Fruit fly (Drosophila melanogaster): Measurements from ENCODE around the gene CG4576.
A peak's percentile ranks its signal among the peaks of the same experiment; 100 is the strongest.

Gene CG4576

DNA sequence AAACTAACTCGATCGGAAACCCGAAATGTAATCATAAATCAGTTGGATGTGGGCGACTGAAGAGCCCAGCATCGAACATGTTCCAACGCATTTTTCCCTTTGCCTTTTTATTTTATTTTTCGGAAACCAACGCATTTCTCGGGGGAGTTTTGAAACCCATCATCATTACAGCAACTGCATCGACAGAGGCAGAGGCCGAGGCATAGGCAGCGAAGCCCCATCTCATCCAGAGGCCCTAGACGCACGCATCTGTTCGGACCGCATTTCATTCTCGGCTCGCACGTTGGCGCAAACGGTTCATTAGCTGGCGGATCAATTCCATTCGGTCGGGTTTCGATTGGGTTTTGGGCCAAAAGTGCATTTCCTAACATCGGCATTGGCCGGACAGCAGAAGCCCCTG, at the start of gene CG4576:
TSS of gene CG4576 (plus strand) at position 227 of the 400 bp plus-strand sequence.
- no peak for TF ChIP-seq noc (tag; optimal IDR thresholded peaks at IDR 0.05)

DNA sequence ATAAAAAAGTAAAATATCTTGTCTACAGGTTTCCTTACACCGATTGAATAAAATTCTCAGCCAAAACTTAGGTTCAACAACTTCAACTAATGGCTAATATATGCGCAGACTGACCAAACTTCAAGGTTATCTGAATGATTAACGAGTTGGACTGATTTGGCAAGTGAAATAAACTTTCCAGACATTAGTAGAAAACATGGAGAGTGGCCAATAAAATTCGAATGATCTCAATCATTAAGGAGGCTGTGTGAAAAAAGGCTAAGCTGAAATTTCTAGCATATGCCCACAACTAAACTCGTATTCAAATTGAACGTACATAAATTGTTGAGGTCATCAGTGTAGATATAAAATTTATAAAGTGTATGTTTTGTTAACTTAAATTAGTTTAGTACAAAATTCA, 46.0 kb upstream of the CG4576 start, which contains the start of gene CG5614:
TSS of gene CG5614 (plus strand) at position 301 of the 400 bp plus-strand sequence.
- TF ChIP-seq noc (tag; optimal IDR thresholded peaks at IDR 0.05), result no peak

DNA sequence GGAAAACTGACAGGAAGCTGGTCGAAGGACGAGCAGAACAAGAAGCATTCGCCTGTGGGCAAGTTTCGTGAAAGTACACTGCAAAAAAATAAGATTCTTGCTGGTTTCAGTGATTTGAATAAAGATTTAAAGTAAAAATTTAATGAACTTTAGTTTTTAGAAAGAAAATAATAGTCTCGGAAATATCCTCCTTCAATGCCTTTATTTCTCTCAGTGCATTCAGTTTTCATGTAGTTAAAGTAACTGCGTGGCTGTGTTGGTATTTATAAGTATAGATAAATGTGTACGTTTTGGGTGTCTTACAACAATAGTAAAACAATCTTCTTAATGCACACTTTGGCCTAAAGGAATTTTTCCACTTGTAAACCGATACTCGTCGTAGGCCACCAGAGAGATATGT, 41.2 kb upstream of the CG4576 start:
- no peak for TF ChIP-seq noc (tag; optimal IDR thresholded peaks at IDR 0.05)

DNA sequence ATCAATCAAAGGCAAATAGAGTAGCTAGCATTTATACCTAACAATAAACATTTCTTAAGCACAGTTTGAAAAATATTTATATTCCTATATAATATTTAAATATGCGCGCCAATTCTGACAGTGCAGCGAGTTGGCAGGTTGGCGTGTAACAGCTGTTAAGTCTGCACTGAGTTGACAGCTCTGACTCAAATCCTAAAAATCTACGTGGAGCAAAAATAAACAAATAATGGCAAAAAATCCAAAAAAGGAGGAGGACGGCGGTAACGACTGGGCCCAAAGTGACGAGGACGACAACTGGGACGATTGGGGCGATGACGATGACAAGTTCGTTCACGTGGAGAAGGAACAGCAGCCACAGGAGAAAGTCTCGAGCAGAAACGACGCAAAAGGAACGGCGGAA, 39.0 kb upstream of the CG4576 start, which contains the start of gene CG9590:
TSS of gene CG9590 (plus strand) at position 166 of the 400 bp plus-strand sequence.
- no peak for TF ChIP-seq noc (tag; optimal IDR thresholded peaks at IDR 0.05)

DNA sequence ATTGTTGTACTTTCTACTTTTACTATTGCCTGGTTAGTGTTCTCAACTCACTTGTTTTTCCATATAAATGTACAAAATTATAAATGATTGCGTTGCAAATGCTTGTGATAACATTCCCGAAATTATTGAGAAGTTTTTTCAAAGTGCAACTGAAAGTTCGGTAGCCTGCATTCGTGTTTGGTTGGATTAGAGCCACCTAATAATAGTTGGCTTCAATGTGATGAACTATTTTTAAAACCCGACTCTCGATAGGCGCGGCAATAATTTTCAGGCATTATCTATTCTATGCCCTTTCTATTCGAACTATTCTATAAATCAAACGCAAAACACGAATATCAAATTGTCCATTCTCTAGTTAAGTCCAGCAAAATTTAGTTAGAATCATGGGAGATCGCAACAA, 37.3 kb upstream of the CG4576 start, which contains the start of gene Uros2:
TSS of gene Uros2 (plus strand) at position 301 of the 400 bp plus-strand sequence.
- TF ChIP-seq noc (tag; optimal IDR thresholded peaks at IDR 0.05), result no peak

DNA sequence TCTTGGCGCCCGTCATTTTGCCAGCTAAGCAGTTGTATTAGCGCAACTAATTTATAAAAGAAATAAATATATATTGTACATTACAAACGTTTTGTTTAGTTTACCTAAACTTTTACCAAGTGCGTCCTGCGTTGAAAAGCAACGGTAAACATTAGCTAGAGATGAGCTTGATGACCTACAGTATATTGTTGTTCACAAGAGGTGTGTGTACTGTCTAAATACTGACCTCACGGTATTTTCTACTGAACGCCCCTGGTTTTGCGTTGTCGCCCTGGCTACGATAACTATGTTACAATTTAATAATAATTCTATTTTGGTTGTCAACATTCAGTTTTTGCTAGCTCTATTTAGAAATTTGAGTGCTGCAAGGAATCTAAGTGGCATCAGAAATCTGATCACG, 33.1 kb upstream of the CG4576 start, which contains the start of gene Acyp2:
TSS of gene Acyp2 (plus strand) at position 262 of the 400 bp plus-strand sequence.
- no peak for TF ChIP-seq noc (tag; optimal IDR thresholded peaks at IDR 0.05)

DNA sequence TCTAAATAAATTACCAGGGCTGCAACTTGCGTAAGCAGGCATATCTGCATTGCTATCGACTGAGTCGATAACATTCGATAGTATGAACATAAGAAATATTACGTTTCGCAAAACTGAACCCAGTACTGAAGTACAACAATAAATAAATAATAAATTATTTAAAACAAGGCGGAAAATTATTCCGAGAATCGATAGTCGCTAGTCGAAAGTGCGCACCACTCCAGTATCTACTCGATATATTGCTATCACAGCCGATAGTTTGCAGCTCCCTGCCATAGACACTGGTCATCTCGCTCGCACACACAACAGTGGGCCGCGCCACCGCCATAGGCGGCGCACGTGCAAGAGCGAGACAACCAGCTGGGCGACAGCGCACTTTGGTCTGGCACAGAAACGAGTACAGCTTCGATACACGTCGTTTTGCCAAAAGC, 32.2 kb upstream of the CG4576 start, which contains the start of gene nsl1:
TSS of gene nsl1 (plus strand) at position 411 of the 431 bp plus-strand sequence.
- TF ChIP-seq noc (tag; optimal IDR thresholded peaks at IDR 0.05), result peak; percentile 33

DNA sequence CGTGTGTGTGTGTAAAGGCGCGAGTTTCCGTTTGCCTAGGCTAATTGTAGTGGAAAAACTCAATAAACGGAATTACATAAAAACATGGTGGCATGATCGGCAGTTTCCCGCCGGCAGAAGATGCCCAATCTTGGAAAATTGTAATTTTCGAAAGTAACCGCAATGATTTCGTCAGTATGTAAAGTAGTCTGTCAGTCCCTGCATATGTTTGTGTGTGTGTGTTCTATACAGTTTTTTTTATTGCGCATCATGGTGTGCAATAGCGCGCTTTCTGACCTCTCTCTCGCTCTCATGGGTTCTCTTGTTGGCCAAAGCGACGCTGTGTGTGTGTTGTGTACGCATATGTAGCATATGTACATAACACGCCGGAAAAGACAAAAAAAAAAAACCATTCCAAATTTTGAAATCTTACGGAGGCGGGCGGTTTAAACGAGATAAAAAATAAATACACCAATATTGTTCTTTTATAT, 31.3 kb upstream of the CG4576 start:
- TF ChIP-seq noc (tag; optimal IDR thresholded peaks at IDR 0.05), result no peak

DNA sequence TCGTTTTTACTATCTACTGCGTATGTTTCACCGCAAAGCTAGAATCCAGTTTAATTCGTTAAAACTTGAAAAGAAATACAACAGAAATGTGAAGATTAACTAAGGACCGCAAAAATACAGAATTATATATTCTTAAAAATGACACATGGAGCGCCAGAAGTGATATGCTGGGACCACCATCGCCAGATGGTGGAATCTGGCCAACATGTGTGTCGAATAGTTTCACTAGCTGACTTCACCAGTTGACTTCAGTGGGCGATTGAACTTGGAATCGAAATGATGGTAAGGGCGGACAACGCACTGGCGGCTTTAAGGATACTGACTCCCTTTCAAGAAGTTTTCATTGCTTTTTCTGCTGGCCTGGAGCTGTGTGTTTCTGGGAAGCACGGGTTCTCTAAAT, 23.5 kb upstream of the CG4576 start, which contains the start of gene CG9593:
TSS of gene CG9593 (plus strand) at position 270 of the 400 bp plus-strand sequence.
- TF ChIP-seq noc (tag; optimal IDR thresholded peaks at IDR 0.05), result no peak

DNA sequence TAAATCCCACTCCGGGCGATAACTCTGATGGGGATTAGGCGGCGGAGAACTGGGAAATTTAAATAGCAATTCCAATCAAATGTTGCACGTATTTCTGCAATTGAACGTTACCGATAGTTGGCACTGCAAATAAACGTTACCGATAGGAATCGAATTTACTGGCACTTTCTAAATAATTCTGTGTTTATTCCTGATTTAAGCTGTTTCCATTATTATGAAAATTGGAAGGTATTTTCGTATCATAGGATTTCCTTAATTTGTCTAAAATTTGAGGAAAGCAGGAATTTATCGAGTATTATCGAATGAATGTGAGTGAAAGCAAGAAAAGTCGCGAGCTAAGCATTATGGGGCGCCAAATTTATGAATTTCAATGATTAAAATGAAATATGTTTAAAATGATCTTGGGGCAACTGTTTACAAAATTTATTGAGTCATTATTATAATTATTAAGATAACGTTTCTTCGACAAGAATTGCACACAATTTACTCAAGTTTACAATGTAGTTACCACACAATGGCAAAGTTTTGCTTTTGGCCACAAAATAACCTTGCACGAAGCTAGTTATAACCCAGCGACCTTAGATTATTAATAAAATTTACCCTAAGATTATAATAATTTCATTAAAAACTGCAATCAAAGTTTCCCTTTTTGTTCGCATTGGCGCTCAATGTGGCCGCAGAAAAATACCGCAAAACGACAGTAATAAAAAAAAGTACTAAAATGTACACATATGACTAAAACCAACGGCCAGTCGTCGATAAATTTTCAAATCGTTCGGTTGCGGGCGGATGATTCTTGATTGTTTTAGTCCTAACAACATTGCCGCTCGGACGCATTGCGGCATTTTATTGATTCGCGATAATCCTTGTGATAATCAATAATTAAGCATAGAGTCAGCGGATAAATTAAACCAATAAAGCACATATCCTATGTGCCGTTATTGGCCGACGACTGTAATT, 21.8 kb upstream of the CG4576 start, which contains the start of gene alpha-Man-IIb:
TSS of gene alpha-Man-IIb (plus strand) at position 747 of the 960 bp plus-strand sequence.
- TF ChIP-seq noc (tag; optimal IDR thresholded peaks at IDR 0.05), result no peak

DNA sequence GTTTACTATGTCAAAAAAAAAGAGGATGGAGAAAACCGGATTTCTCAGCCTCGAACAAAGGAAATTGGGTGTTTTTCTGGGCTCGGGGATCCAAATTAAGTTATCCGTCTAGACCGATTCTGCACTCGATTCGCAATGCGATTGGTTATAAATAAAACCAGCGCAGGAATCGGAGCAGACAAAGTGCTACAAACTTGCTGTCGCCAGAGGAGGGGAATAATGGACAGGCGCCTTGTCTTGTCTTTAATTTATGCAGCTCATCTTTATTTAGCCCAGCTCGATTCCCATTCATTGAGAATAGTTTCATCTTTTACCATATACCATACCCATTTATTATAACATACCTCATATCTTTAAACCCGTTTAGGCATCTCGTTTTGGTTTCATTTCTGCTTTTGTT, 20.9 kb upstream of the CG4576 start:
- TF ChIP-seq noc (tag; optimal IDR thresholded peaks at IDR 0.05), result no peak

DNA sequence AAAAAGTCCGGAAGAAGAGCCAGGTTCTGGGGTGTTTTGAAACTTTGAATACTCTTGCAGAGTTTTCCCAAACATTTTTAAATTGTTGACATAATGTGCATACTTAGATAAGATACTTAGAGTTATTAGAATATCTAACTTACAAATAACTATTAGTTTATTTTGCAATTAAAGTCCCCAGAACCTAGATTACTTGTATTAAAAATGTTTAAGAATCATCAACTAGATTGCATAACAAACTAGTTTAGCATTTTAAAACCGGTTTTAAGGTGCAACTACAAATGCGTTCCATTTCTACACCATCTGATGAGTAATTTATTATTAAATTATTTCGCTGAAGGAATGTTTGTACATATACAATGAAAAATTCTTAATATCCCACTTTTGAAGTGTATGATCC, 19.2 kb upstream of the CG4576 start:
- TF ChIP-seq noc (tag; optimal IDR thresholded peaks at IDR 0.05), result no peak

DNA sequence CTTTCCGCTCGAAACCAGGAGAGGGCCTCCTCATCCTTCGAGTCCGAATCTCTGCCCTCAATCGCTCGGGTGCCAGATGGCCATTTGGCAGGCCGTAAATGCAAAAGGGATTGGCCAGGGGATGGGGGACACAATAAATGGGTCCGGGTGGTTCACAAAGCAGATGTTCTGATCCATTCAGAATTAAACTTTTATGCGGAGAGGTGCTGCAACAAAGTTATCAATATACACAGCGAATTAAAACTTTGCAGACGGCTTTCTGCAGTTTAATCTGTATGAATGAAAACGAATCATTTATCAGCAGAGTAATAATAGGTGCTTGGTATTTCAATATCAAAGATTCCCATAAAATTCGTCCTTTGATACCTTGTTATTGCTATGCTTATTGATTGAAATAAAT, 18.2 kb upstream of the CG4576 start:
- no peak for TF ChIP-seq noc (tag; optimal IDR thresholded peaks at IDR 0.05)

DNA sequence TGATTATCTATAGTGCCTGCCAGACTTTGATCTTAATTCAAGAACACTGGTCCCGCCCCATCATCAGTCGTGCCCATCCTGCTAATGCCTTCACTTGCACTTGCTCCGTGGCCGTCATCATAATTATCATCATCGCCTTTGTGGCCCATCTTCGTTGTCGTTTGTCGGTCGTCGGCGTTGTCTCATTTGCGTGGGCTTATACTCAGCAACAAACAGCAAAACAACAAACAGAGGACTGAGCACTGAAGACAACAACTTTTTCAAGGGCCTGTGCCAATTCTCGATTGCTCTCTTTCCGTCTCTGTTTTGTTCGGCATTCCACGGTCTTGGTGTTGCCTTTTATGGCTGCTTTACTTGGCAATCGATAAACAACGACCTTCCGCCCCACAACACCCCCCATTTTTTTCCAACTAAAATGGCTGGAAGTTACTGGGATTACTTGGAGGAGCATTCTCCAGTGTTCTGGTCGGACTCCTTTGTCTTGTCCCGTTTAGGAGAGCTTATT, 17.6 kb upstream of the CG4576 start:
- TF ChIP-seq noc (tag; optimal IDR thresholded peaks at IDR 0.05), result no peak

DNA sequence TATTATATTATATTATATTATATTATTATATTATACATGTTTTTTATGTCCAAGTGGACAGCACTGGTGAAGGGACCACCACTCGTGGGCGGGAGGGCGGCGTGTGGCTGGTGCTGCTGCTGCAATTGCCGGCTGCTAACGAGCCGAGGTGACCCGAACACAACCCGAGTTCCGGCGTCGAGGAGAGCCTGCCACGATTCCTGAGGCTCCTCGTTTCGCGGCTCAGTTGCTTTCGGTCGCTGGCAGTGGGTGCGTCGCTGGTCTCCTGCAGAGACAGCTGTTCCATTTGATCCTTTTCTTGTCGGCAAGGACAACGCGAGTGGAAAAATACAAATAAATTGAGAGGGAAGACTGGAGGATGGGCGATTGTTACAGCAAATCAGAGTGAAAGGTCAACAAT, 15.2 kb upstream of the CG4576 start:
- no peak for TF ChIP-seq noc (tag; optimal IDR thresholded peaks at IDR 0.05)

DNA sequence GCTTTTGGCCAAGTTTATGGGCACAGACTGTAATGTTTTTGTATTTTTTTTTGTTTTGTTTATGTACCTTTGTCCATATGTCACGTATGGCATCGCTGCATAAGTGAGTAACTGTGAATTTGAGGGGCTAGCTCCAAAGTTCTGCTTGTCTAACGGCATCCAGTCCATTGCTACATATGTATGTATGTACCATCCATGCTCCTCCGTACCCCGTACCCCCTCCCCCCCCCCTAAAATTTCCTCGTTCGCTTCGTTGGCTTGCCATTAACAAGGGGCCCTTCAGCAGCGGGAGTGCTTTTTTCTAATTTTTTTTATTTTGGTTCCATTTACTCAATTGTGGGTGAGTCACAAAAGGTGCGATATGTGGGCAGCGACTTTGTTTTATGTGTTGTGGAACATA, 11.4 kb upstream of the CG4576 start:
- no peak for TF ChIP-seq noc (tag; optimal IDR thresholded peaks at IDR 0.05)

All from whole organism, larva.